Fruit fly (Drosophila melanogaster) whole organism, adult: ENCODE data around the gene Tom.

Experiments
- CG11617 ChIP-seq: fragments of 200-800 bp; sonication (Bioruptor generic); optimal IDR thresholded peaks from 2 replicates; lab custom pipeline; 2017; ENCODE audit warnings: mild to moderate bottlenecking, missing biosample characterization, missing genetic modification reagents, missing genetic modification characterization
- CG12768 ChIP-seq: fragments of 200-800 bp; sonication (Bioruptor generic); optimal IDR thresholded peaks from 2 replicates; lab custom pipeline; 2017; ENCODE audit warnings: missing biosample characterization, missing genetic modification characterization, mild to moderate bottlenecking, moderate library complexity, missing genetic modification reagents
- CG14711 ChIP-seq: fragments of 200-800 bp; sonication (Bioruptor generic); optimal IDR thresholded peaks from 2 replicates; lab custom pipeline; 2018; ENCODE audit warnings: missing biosample characterization, mild to moderate bottlenecking, missing genetic modification characterization, moderate library complexity
- CG1620 ChIP-seq: fragments of 200-800 bp; sonication (Bioruptor generic); optimal IDR thresholded peaks from 2 replicates; lab custom pipeline; 2016; ENCODE audit warnings: missing biosample characterization, missing genetic modification characterization
- CG33017 ChIP-seq: fragments of 200-800 bp; sonication (Bioruptor generic); optimal IDR thresholded peaks from 2 replicates; lab custom pipeline; 2018; ENCODE audit warnings: missing biosample characterization, mild to moderate bottlenecking, missing genetic modification characterization, moderate library complexity
- CG5204 ChIP-seq: fragments of 200-800 bp; sonication (Bioruptor generic); optimal IDR thresholded peaks from 2 replicates; lab custom pipeline; 2016; ENCODE audit warnings: missing biosample characterization, missing genetic modification characterization
- CG7045 ChIP-seq: fragments of 200-800 bp; sonication (Bioruptor generic); optimal IDR thresholded peaks from 2 replicates; lab custom pipeline; 2017; ENCODE audit warnings: missing biosample characterization, mild to moderate bottlenecking, missing genetic modification characterization
- CG7101 ChIP-seq: fragments of 200-800 bp; sonication (Bioruptor generic); optimal IDR thresholded peaks from 2 replicates; lab custom pipeline; 2018; ENCODE audit warnings: missing biosample characterization, mild to moderate bottlenecking, missing genetic modification characterization, moderate library complexity
- Clk ChIP-seq: fragments of 200-800 bp; sonication (Bioruptor generic); optimal IDR thresholded peaks from 2 replicates; lab custom pipeline; 2017; ENCODE audit warnings: missing biosample characterization, missing genetic modification characterization
- Crg-1 ChIP-seq: fragments of 200-800 bp; sonication (Bioruptor generic); optimal IDR thresholded peaks from 2 replicates; lab custom pipeline; 2016; ENCODE audit warnings: missing biosample characterization, missing genetic modification characterization
- Hr96 ChIP-seq: fragments of 200-800 bp; sonication (Bioruptor generic); optimal IDR thresholded peaks from 2 replicates; lab custom pipeline; 2016; ENCODE audit warnings: missing biosample characterization, missing genetic modification characterization
- Mnt ChIP-seq: fragments of 200-800 bp; sonication (Bioruptor generic); optimal IDR thresholded peaks from 2 replicates; lab custom pipeline; 2016; ENCODE audit warnings: missing biosample characterization, mild to moderate bottlenecking, missing genetic modification characterization
- bab1 ChIP-seq: fragments of 200-800 bp; sonication (Bioruptor generic); optimal IDR thresholded peaks from 3 replicates; lab custom pipeline; 2019; ENCODE audit warnings: missing biosample characterization, mild to moderate bottlenecking, missing genetic modification characterization, moderate library complexity
- cic ChIP-seq: fragments of 200-800 bp; sonication (Bioruptor generic); optimal IDR thresholded peaks from 2 replicates; lab custom pipeline; 2017; ENCODE audit warnings: missing biosample characterization, mild to moderate bottlenecking, missing genetic modification characterization, moderate library complexity
- cnc ChIP-seq, 2 experiments: fragments of >200 bp; optimal IDR thresholded peaks; 2 replicates each; lab custom pipeline; 2017
- kay ChIP-seq: fragments of 200-800 bp; sonication (Bioruptor generic); peaks from one replicate; lab custom pipeline; 2016; ENCODE audit warnings: missing biosample characterization, missing genetic modification characterization, borderline replicate concordance
- ovo ChIP-seq: fragments of 200-800 bp; sonication (Bioruptor generic); optimal IDR thresholded peaks from 2 replicates; lab custom pipeline; 2016; ENCODE audit warnings: missing biosample characterization, missing genetic modification characterization
- pad ChIP-seq: fragments of 200-800 bp; sonication (Bioruptor generic); optimal IDR thresholded peaks from 3 replicates; lab custom pipeline; 2017; ENCODE audit warnings: missing biosample characterization, missing genetic modification characterization, mild to moderate bottlenecking, moderate library complexity, missing genetic modification reagents
- tj ChIP-seq: fragments of 200-800 bp; sonication (Bioruptor generic); optimal IDR thresholded peaks from 3 replicates; lab custom pipeline; 2017; ENCODE audit warnings: missing biosample characterization, mild to moderate bottlenecking, missing genetic modification characterization, moderate library complexity
- toe ChIP-seq: fragments of 200-800 bp; sonication (Bioruptor generic); optimal IDR thresholded peaks from 2 replicates; lab custom pipeline; 2016; ENCODE audit warnings: missing biosample characterization, missing genetic modification characterization

Gene Tom

dm6 chr3L:14979332-14979731 is 10.2 kb downstream of the Tom start, which contains the start of gene CG3349:
TSS of gene CG3349 (plus strand) at chr3L:14979620.
- TF ChIP-seq CG1620 (GFP tag; lab: Kevin White, UChicago) (no peak), cic (GFP tag; lab: Kevin White, UChicago) (no peak), CG14711 (no peak), Mnt (GFP tag; lab: Kevin White, UChicago) (no peak), Clk (no peak), pad (GFP tag; lab: Kevin White, UChicago) (no peak), CG5204 (GFP tag; lab: Kevin White, UChicago) (no peak), CG11617 (GFP tag; lab: Kevin White, UChicago) (no peak), kay (GFP tag; lab: Kevin White, UChicago) (no peak), Crg-1 (GFP tag; lab: Kevin White, UChicago) (no peak), CG33017 (no peak)

- TF ChIP-seq ovo (GFP tag; lab: Kevin White, UChicago) = no peak
- no peak for TF ChIP-seq Clk
- TF ChIP-seq bab1 (GFP tag; lab: Kevin White, UChicago) = no peak
These were observed 10.9 kb downstream of the Tom start for dm6 chr3L:14980038-14980437.

dm6 chr3L:14982675-14983084 is 13.5 kb downstream of the Tom start, which contains the start of gene CG5114:
TSS of gene CG5114 (plus strand) at chr3L:14982835.
- TF ChIP-seq ovo (GFP tag; lab: Kevin White, UChicago) = no peak
- TF ChIP-seq CG33017 = peak; percentile 23
- peak; percentile 98 for TF ChIP-seq Mnt (GFP tag; lab: Kevin White, UChicago)
- TF ChIP-seq cic (GFP tag; lab: Kevin White, UChicago) = peak; percentile 36
- TF ChIP-seq kay (GFP tag; lab: Kevin White, UChicago) = no peak
- peak; percentile 58 for TF ChIP-seq CG12768
- no peak for TF ChIP-seq Hr96
- TF ChIP-seq Crg-1 (GFP tag; lab: Kevin White, UChicago) = peak; percentile 44
- TF ChIP-seq toe (GFP tag; lab: Kevin White, UChicago) = no peak
- no peak for TF ChIP-seq tj (GFP tag; lab: Kevin White, UChicago)
- TF ChIP-seq CG14711 = peak; percentile 42
- TF ChIP-seq bab1 (GFP tag; lab: Kevin White, UChicago) = peak; percentile 70
- TF ChIP-seq CG5204 (GFP tag; lab: Kevin White, UChicago) = no peak
- no peak for TF ChIP-seq cnc (optimal IDR thresholded peaks at IDR 0.05; lab: Kevin White, UChicago)
- TF ChIP-seq CG7101 (tag; lab: Kevin White, UChicago) = peak; percentile 36
- TF ChIP-seq Clk = no peak
- peak; percentile 50 for TF ChIP-seq pad (GFP tag; lab: Kevin White, UChicago)
- TF ChIP-seq CG7045 = peak; percentile 11
- peak; percentile 46 for TF ChIP-seq CG1620 (GFP tag; lab: Kevin White, UChicago)
- no peak for TF ChIP-seq CG11617 (GFP tag; lab: Kevin White, UChicago)

- no peak for TF ChIP-seq CG7101 (tag; lab: Kevin White, UChicago)
- TF ChIP-seq CG14711 = peak; percentile 31
These were observed 15.5 kb downstream of the Tom start, which contains the start of gene mnd for dm6 chr3L:14984521-14985150. TSS of gene mnd (plus strand) at chr3L:14985100.

dm6 chr3L:14986340-14986916 is 17.3 kb downstream of the Tom start:
- TF ChIP-seq kay (GFP tag; lab: Kevin White, UChicago) = peak; percentile 37
- no peak for TF ChIP-seq CG11617 (GFP tag; lab: Kevin White, UChicago)
- no peak for TF ChIP-seq CG5204 (GFP tag; lab: Kevin White, UChicago)

- TF ChIP-seq CG12768 (peak; percentile 23), cic (GFP tag; lab: Kevin White, UChicago) (peak; percentile 12), pad (GFP tag; lab: Kevin White, UChicago) (no peak), Mnt (GFP tag; lab: Kevin White, UChicago) (peak; percentile 58), Hr96 (no peak)
These were observed 18.1 kb downstream of the Tom start for dm6 chr3L:14986984-14987896.

- peak; percentile 64 for TF ChIP-seq tj (GFP tag; lab: Kevin White, UChicago)
- TF ChIP-seq Mnt (GFP tag; lab: Kevin White, UChicago) = no peak
These were observed 19.1 kb downstream of the Tom start for dm6 chr3L:14988231-14988630.
